Fruit fly (Drosophila melanogaster) Kc167 (cell line): ENCODE data around the gene CG33702.

Experiments
- Myc ChIP-seq: fragments of >200 bp; optimal IDR thresholded peaks from 2 replicates; lab custom pipeline; 2017; ENCODE audit warnings: missing external identifiers
- Sin3A ChIP-seq: fragments of >200 bp; optimal IDR thresholded peaks from 2 replicates; lab custom pipeline; 2018; ENCODE audit warnings: missing external identifiers
- h ChIP-seq: fragments of >200 bp; optimal IDR thresholded peaks from 3 replicates; lab custom pipeline; 2018; ENCODE audit warnings: missing external identifiers
- insv ChIP-seq: fragments of >200 bp; optimal IDR thresholded peaks from 3 replicates; lab custom pipeline; 2018; ENCODE audit warnings: missing external identifiers
- psq ChIP-seq: fragments of >200 bp; optimal IDR thresholded peaks from 2 replicates; lab custom pipeline; 2017; ENCODE audit warnings: missing external identifiers
- ttk ChIP-seq: sonication (Bioruptor generic); optimal IDR thresholded peaks from 2 replicates; lab custom pipeline; 2017; ENCODE audit warnings: missing external identifiers

Gene CG33702

DNA sequence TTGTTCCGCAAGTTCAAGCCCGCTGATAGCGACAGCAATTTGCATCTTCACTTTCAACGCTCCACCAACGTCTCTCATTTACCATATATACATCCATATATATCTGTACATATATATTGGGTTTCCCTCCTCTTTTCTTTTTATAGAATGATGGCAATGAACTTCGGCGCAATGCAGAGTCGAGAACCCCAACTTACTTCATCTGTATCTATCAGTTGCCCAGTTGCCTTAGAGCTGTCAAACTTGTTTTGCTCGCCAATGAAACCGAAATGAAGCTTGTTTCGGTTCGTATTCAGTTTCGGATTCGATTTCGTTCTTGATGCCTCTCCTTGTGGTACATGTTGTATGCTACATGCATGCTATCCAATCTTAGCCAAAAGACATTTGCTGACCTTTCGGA lies 15.6 kb upstream of the CG33702 start, which contains the start of gene Or67a:
Gene Or67a (plus strand): TSS at position 233 of the 400 bp plus-strand sequence.
- TF ChIP-seq h = no peak

DNA sequence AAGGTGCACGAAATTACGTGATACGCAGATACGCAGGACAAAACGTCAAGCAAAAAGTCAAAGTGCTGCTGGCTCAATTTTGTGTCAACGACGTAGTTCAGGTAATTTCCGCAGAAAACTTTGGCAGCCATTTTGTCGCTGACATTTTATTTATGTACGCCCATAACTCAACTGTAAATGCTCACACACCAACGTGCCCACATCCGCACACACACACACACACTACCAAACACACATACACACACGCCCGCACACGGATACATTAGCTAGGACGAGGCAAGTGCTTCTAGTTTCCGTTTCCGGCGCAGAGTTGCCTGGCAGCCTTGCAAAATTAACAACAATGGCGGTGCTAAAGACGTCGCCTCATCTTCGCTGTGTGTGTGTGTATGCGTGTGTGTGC lies 12.2 kb upstream of the CG33702 start, which contains the start of gene CG33700:
Gene CG33700 (minus strand): TSS at position 101 of the 400 bp plus-strand sequence.
- TF ChIP-seq psq (lab: Kevin White, UChicago) = no peak
- no peak for TF ChIP-seq h

DNA sequence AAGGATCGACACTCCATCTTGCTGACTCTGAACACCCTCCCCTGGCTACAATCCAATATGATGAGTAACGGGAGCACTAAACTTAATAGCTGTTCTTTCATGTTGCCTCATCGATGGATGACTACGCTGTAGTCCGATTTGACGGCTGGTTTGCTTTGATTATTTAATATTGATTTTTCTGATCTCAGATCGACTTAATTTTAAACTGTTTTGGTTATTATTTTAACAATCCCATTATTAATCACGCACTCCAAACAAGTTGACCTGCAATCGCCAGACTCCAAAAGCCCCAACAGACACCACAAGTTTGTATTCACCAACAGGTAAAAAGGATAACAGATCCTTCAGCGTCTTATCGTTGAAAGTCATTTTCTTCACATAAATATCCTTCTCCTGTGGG lies 649 bp downstream of the CG33702 start, which contains the start of gene CG33703:
Gene CG33703 (minus strand): TSS at position 101 of the 400 bp plus-strand sequence.
- TF ChIP-seq insv (lab: Kevin White, UChicago) = no peak
- TF ChIP-seq h = no peak
- TF ChIP-seq psq (lab: Kevin White, UChicago) = no peak
- no peak for TF ChIP-seq ttk (lab: Kevin White, UChicago)

DNA sequence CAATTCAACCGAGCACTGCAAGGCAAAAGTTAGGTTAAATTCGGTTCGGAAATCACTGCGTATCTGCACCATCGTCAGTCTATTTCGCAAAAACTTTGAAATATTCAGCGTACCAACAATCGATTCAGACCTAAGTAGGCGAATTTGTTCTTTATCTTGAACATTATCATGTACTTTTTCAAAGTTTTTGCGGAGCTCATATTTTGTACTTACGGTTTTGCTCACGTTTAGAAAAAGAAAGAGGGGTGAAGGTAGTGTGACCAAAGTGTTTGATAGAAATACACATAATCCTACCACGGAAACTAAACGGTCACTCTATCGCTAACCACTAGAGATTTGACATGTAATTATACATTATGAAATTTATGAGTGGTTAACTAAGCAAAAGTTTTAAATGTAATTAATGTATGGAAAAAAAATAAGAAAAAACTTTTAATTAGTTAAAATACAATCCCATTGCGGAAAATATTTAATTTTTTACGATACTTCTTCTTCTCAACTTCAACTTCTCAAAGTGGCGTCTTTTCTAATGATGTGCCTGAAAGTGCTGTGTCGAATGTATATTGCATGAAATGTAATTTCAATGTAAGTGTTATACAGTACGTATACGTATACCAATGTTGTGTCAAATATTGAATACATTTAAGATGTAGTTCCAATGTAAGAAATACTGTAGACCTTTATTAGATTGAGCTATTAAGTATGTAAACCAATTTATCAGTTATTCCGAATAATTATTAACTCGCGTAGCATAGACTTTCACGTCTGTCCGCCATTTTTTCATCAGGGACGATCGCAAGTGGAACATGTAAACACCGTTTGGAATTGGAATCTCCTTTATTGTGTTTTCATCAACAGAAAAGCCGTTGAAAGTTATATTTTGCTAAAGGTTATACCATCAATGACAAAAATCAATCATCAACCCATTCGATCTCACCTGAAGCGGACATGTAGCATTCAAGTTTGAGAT lies 1.6 kb downstream of the CG33702 start, which contains the start of gene RpS9:
Gene RpS9 (minus strand): TSS at position 245 of the 970 bp plus-strand sequence.
- TF ChIP-seq psq (lab: Kevin White, UChicago) = no peak
- no peak for TF ChIP-seq h
- no peak for TF ChIP-seq Sin3A (lab: Kevin White, UChicago)
- no peak for TF ChIP-seq insv (lab: Kevin White, UChicago)

DNA sequence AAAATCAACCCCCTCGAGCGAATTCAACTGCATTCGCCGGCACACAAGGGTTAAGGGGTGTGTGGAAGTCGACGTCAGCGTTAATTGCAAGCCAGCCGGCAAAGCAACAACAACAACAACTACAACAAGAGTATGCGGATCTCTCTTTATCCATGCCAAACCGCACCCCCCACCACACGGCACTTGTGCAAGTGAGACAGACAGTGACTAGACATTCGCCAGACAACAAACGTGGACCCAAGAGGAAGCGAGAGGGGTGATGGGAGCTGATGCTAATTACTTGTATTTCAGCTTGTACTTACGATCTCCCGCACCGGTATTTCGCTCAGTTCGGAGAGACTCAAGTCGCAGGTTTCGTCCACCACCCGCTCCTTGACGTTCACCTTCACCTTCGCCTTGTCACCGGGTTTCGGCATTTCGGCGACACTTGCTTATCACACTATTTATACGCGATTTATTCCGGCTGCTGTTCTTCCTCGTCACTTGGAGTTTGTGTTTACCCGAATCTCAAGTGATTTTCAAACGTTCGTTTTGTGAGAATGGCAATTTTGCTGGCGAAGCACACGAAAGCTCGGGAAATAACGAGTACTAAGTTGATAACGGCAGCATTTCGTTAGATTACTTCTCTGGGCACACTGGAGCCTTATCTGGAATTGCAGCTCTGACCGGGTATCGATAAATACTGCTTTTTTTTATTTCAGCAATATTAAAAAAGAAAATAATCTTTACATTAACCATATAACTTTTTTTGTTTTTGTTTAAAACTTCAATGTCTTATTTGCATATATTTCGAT lies 4.0 kb downstream of the CG33702 start, which contains the start of gene CG3408:
Gene CG3408 (minus strand): TSS at position 547 of the 794 bp plus-strand sequence.
- TF ChIP-seq psq (lab: Kevin White, UChicago) (no peak), Sin3A (lab: Kevin White, UChicago) (no peak), insv (lab: Kevin White, UChicago) (no peak), ttk (lab: Kevin White, UChicago) (no peak), h (no peak), Myc (lab: Kevin White, UChicago) (no peak)

DNA sequence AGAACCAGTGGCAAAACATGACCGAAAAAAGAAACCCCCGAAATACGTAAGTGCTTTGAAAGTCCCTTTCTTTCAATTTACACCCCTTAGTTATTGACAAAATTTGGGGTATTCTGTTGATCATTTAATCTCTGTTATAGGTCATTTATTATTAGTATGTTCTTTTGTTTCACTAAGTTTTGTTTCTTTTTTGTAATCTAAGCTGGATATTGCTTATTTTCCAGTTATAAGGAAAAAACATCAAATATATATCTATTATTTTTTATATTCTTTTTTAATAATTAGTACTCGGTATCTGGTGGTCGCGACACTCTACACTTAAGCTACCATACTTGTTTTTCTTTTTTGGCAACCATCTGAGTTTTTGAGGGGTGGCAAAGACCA lies 4.6 kb downstream of the CG33702 start:
- TF ChIP-seq Sin3A (lab: Kevin White, UChicago) = no peak

DNA sequence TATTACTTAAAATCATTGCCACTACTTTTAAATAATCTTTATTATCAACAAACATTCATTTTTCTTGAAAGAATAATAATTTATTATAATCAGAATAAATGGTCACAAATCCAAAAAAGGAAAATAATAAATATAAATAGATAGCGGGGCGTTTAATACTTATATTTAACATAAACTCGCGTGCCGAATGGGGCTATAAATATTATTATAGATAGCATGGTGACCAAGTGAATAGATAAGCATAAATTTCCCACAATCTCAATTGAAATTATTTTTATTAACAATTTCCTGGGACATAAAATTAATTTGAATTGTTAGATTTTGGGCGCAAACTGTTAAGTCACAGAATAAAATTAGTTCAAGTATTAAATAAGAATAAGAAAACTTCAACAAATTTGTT lies 6.8 kb downstream of the CG33702 start:
- no peak for TF ChIP-seq Sin3A (lab: Kevin White, UChicago)
- no peak for TF ChIP-seq insv (lab: Kevin White, UChicago)
- TF ChIP-seq Myc (lab: Kevin White, UChicago) = no peak
- TF ChIP-seq ttk (lab: Kevin White, UChicago) = no peak
- no peak for TF ChIP-seq h
- TF ChIP-seq psq (lab: Kevin White, UChicago) = no peak

DNA sequence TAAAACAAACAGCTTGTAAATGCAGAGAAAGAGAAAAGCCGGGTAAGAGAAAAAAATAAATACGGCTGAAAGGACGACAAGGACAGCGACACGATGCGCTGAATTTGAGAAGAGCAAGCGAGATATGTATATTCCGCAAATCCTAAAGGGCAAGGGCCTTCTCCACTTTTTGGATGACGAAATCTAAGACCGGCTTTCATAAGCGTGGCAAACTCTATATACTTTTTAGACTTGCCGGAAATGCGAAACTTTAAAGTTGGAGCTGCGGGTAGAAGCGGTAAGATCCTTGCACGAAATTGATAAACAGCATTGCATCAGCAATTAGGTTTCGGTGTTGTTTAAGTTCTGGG lies 7.5 kb downstream of the CG33702 start:
- TF ChIP-seq psq (lab: Kevin White, UChicago) = no peak
- no peak for TF ChIP-seq ttk (lab: Kevin White, UChicago)
- TF ChIP-seq insv (lab: Kevin White, UChicago) = no peak
- no peak for TF ChIP-seq h
- no peak for TF ChIP-seq Sin3A (lab: Kevin White, UChicago)
- TF ChIP-seq Myc (lab: Kevin White, UChicago) = no peak

DNA sequence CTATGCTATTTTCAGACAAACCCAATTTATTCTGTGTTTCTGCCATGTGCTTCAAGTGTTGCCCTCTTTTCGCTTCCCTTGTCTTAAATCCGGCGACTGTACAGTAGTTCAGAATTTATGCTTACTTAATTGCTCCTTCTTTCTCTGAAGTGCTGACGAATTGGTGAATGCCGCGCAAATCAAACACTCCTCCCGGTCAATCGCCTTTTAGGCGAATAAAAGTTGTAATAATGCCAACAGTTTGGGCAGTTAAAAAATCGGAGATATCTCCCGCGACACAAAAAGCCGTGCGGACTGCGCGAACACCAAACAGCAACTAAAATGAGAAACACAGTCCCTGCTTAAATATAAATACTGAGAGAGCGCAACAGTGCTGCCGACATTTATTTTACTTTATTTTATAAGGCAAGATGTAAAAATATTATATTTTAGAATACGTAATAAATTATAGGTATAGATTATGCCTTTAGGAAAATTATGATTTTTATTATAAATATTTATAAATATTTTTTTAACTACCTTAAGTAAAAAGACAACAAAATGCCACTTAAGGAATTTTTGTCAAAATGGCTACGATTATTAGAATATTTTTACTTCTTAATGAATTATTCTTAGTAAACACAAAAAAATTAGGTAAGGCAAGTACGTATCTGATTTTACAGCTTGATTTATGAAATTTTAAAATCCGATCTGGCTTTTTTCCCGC lies 8.0 kb downstream of the CG33702 start, which contains the start of gene path:
Gene path (minus strand): TSS at position 322 of the 706 bp plus-strand sequence.
- TF ChIP-seq Sin3A (lab: Kevin White, UChicago) = no peak
- TF ChIP-seq psq (lab: Kevin White, UChicago) = no peak
- TF ChIP-seq h = no peak
- TF ChIP-seq insv (lab: Kevin White, UChicago) = no peak
- TF ChIP-seq ttk (lab: Kevin White, UChicago) = no peak
- TF ChIP-seq Myc (lab: Kevin White, UChicago) = no peak

DNA sequence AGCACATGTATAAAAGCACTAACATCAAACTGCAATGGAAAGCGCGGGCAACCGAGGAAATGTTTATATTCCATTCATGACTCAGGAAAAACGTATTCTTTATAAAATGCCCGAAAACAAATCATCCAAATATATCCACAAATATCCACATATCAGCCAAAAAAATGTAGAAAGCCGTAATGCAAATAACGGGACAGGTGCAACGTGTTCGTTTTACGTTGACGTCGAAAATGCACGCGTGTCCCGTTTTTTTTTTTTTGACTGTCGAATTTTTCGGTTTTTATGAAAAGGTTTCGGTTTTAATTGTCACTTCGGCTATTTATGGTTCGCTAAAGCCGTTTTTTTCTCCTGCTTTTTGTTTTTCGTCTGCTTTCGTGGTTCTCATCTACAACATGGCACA lies 8.7 kb downstream of the CG33702 start:
- TF ChIP-seq h (no peak), Myc (lab: Kevin White, UChicago) (no peak)

DNA sequence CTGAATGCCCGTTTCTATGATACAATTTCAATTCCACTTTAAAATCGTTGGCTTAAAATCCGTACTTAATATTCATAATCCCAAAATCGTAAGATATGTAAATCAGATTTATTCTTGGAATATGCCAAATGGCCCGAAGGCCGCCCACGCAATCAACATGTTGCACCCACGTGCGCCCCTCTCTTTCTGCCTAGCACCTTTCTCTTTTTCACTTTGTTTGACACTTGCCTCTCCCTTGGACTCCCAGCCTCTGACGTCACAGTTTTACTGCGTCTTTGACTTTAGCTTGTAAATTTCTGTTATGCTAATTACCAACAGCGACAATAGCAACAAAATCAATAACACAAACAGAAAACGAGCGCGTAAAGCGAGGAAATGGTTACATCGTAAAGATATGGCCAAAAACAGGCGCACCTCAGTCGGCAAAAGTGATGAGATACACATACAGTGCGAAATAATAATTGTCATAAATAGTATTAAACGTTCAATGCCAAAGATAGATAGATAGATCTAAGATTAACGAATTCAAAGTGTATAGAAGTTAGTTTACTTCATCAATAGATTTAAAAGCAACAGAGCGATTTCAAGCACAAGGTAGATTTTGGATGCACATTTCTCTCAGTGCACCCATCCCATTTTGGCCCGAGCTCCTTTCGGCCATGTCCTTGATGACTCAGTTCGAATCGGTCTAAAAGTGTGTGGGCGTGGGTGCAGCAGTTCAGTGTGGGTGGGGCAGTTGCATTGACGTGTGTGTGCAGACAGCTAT lies 9.5 kb downstream of the CG33702 start:
- TF ChIP-seq insv (lab: Kevin White, UChicago) (no peak), ttk (lab: Kevin White, UChicago) (no peak), Sin3A (lab: Kevin White, UChicago) (no peak), psq (lab: Kevin White, UChicago) (no peak), Myc (lab: Kevin White, UChicago) (no peak)
